Worm (Caenorhabditis elegans): ENCODE data around the gene T19C3.2.

T19C3.2 gene

ce11 chrIII:640198-640803 is 22.9 kb upstream of the T19C3.2 start, which contains the start of the genes tag-266 and tag-267 (continued):
- no peak for TF ChIP-seq hrde-1 (tag; optimal IDR thresholded peaks at IDR 0.05; ENCODE audit: borderline replicate concordance)
- no peak for TF ChIP-seq attf-3 (GFP tag; conservative IDR thresholded peaks at IDR 0.05)
- TF ChIP-seq atf-7 (tag; optimal IDR thresholded peaks at IDR 0.05) = no peak
- TF ChIP-seq B0336.3 (GFP tag; IDR thresholded peaks at IDR 0.05) = no peak
- peak; percentile 53 for TF ChIP-seq athp-1 (tag; optimal IDR thresholded peaks at IDR 0.05)
- peak; percentile 68 for TF ChIP-seq lin-40 (tag; optimal IDR thresholded peaks at IDR 0.05)
- TF ChIP-seq lsy-27 (tag; optimal IDR thresholded peaks at IDR 0.05; ENCODE audit: borderline replicate concordance, insufficient read depth) = no peak
- TF ChIP-seq Y53G8AR.9 (GFP tag; conservative IDR thresholded peaks at IDR 0.05) = no peak
- peak; percentile 60 for TF ChIP-seq ceh-27 (GFP tag; optimal IDR thresholded peaks at IDR 0.05)
- TF ChIP-seq B0261.1 (tag; optimal IDR thresholded peaks at IDR 0.05) = peak; percentile 6
- no peak for TF ChIP-seq nhr-27 (tag; optimal IDR thresholded peaks at IDR 0.05)
- TF ChIP-seq ets-4 (GFP tag; optimal IDR thresholded peaks at IDR 0.05) = no peak
- no peak for TF ChIP-seq him-1 (tag; optimal IDR thresholded peaks at IDR 0.05)
- no peak for TF ChIP-seq ztf-25 (GFP tag; IDR thresholded peaks at IDR 0.05)
- no peak for TF ChIP-seq nfya-1 (tag; optimal IDR thresholded peaks at IDR 0.05; ENCODE audit: borderline replicate concordance, insufficient read depth)
- TF ChIP-seq zfh-2 (GFP tag; conservative IDR thresholded peaks at IDR 0.05) = no peak
- peak; percentile 8 for TF ChIP-seq lin-54 (GFP tag; optimal IDR thresholded peaks at IDR 0.05)
- no peak for TF ChIP-seq ztf-22 (GFP tag; optimal IDR thresholded peaks at IDR 0.05)
- no peak for TF ChIP-seq lag-1 (GFP tag; IDR thresholded peaks at IDR 0.05)
- no peak for TF ChIP-seq Y95B8A.8 (GFP tag; IDR thresholded peaks at IDR 0.05)
- 0 out of 2 replicates have a peak, but pooled peaks have one; percentile 16 for TF ChIP-seq egrh-3 (GFP tag; IDR thresholded peaks at IDR 0.05)
- TF ChIP-seq madf-3 (GFP tag; IDR thresholded peaks at IDR 0.05) = no peak
- TF ChIP-seq ZK185.1 (tag; optimal IDR thresholded peaks at IDR 0.05; ENCODE audit: poor library complexity, severe bottlenecking) = no peak
- no peak for TF ChIP-seq dpl-1 (GFP tag; optimal IDR thresholded peaks at IDR 0.05)
- peak; percentile 30; the same call in 1 of the 2 replicates for TF ChIP-seq hmg-1.2 (GFP tag; IDR thresholded peaks at IDR 0.05)
- no peak for TF ChIP-seq ceh-40 (GFP tag; IDR thresholded peaks at IDR 0.05)
- no peak for TF ChIP-seq nhr-120 (GFP tag; IDR thresholded peaks at IDR 0.05)
- no peak for TF ChIP-seq chd-7 (tag; optimal IDR thresholded peaks at IDR 0.05)
- no peak for TF ChIP-seq lin-35 (GFP tag; optimal IDR thresholded peaks at IDR 0.05)
- no peak for TF ChIP-seq zim-3 (tag; optimal IDR thresholded peaks at IDR 0.05)
- TF ChIP-seq ztf-3 (GFP tag; optimal IDR thresholded peaks at IDR 0.05) = no peak
- peak; percentile 47 for TF ChIP-seq lsl-1 (GFP tag; optimal IDR thresholded peaks at IDR 0.05)
- TF ChIP-seq snpc-4 (GFP tag; optimal IDR thresholded peaks at IDR 0.05) = no peak
- peak in 2 of 4 experiments; percentile 2 to 40 for TF ChIP-seq snpc-4 (tag; optimal IDR thresholded peaks at IDR 0.05)
- TF ChIP-seq nhr-179 (tag; optimal IDR thresholded peaks at IDR 0.05) = no peak
- TF ChIP-seq aptf-2 (GFP tag; conservative IDR thresholded peaks at IDR 0.05) = peak; percentile 47; the same call in 1 of the 2 replicates
- TF ChIP-seq snpc-3.4 (tag; optimal IDR thresholded peaks at IDR 0.05) = no peak
- no peak for TF ChIP-seq F37B4.10 (GFP tag; IDR thresholded peaks at IDR 0.05)
- TF ChIP-seq nhr-80 (tag; optimal IDR thresholded peaks at IDR 0.05) = peak; percentile 12
- peak; percentile 82 for TF ChIP-seq K12H6.12 (tag; optimal IDR thresholded peaks at IDR 0.05)
- 0 out of 2 replicates have a peak, but pooled peaks have one; percentile 31 for TF ChIP-seq B0019.2 (GFP tag; conservative IDR thresholded peaks at IDR 0.05)
- TF ChIP-seq hsf-1 (GFP tag; IDR thresholded peaks at IDR 0.05) = no peak
- no peak for TF ChIP-seq ekl-4 (GFP tag; IDR thresholded peaks at IDR 0.05)
- no peak for TF ChIP-seq ztf-6 (GFP tag; IDR thresholded peaks at IDR 0.05)
- peak; percentile 90 for TF ChIP-seq mcd-1 (GFP tag; IDR thresholded peaks at IDR 0.05)
